Fruit fly (Drosophila melanogaster) whole organism: ENCODE results near the gene Nepl5.

ENCODE experiments used
- CG8478 ChIP-seq: fragments of >200 bp; optimal IDR thresholded peaks from 2 replicates; lab custom pipeline; 2018; ENCODE audit warnings: inconsistent platforms
- Dll ChIP-seq: fragments of >200 bp; optimal IDR thresholded peaks from 2 replicates; lab custom pipeline; 2017
- EcR ChIP-seq, 2 experiments: fragments of >200 bp; optimal IDR thresholded peaks; 2 replicates each; lab custom pipeline; 2017; ENCODE audit warnings: missing biosample characterization in 2 of 2, missing genetic modification characterization in 2 of 2, missing genetic modification reagents in 2 of 2
- pan ChIP-seq: fragments of >200 bp; optimal IDR thresholded peaks from 2 replicates; lab custom pipeline; 2017
- psq ChIP-seq: fragments of >200 bp; optimal IDR thresholded peaks from 2 replicates; lab custom pipeline; 2017
- usp ChIP-seq: fragments of >200 bp; optimal IDR thresholded peaks from 2 replicates; lab custom pipeline; 2017; ENCODE audit warnings: missing biosample characterization, missing genetic modification characterization, mixed read lengths

The Nepl5 gene

dm6 chr2L:6354231-6354630 lies 26.8 kb upstream of the Nepl5 start, which contains the start of gene ppk7:
Gene ppk7 (minus strand): TSS chr2L:6354331.
- TF ChIP-seq Dll (lab: Kevin White, UChicago) (no peak), pan (lab: Kevin White, UChicago) (no peak), CG8478 (lab: Kevin White, UChicago) (no peak), EcR (GFP tag; optimal IDR thresholded peaks at IDR 0.05; lab: Kevin White, UChicago) (no peak), psq (no peak), usp (no peak)

- TF ChIP-seq pan (lab: Kevin White, UChicago) (no peak), usp (no peak), Dll (lab: Kevin White, UChicago) (no peak), EcR (GFP tag; optimal IDR thresholded peaks at IDR 0.05; lab: Kevin White, UChicago) (no peak), CG8478 (lab: Kevin White, UChicago) (no peak)
Measured at dm6 chr2L:6354656-6355055, 26.4 kb upstream of the Nepl5 start, which contains the start of gene ppk14. Gene ppk14 (plus strand): TSS chr2L:6354956.

- TF ChIP-seq EcR (GFP tag; optimal IDR thresholded peaks at IDR 0.05; lab: Kevin White, UChicago): no peak
- no peak for TF ChIP-seq pan (lab: Kevin White, UChicago)
- no peak for TF ChIP-seq psq
Measured at dm6 chr2L:6356134-6356533, 24.9 kb upstream of the Nepl5 start.

DNA sequence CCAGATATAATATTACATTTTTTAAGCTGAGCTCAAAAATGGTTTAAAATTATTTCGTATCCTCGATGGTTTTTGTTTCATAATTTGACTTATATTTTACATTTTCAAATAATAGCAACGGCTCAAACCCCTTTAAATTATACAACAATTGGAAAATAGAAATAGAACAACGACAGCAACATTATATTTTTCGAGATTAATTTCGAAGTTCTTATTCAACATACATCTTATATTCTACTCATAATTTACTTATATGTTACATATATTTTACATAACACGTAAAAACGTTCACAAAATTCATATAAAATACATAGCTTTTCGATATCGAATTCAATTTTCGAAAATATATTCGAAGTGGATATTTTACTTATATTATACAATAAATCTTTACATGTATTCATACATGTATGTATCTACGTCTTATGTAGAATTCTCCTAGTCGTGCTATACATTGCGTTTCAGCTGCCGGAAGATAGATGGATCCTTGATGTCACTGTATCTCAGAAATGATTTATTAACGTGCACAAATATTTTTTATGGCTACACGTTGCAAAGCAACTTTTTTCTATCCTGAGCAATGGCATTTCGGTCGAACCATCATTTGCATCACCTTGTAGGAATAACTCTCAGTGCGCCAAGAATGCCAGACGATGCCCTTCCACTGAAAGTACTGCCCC lies 24.2 kb upstream of the Nepl5 start:
- TF ChIP-seq CG8478 (lab: Kevin White, UChicago): no peak
- TF ChIP-seq psq: no peak
- TF ChIP-seq pan (lab: Kevin White, UChicago): no peak
- TF ChIP-seq usp: no peak
- TF ChIP-seq Dll (lab: Kevin White, UChicago): no peak
- TF ChIP-seq EcR (GFP tag; optimal IDR thresholded peaks at IDR 0.05; lab: Kevin White, UChicago): no peak

- no peak for TF ChIP-seq CG8478 (lab: Kevin White, UChicago)
- TF ChIP-seq EcR (GFP tag; optimal IDR thresholded peaks at IDR 0.05; lab: Kevin White, UChicago): no peak
- TF ChIP-seq pan (lab: Kevin White, UChicago): no peak
- TF ChIP-seq usp: no peak
- no peak for TF ChIP-seq Dll (lab: Kevin White, UChicago)
Measured at dm6 chr2L:6358218-6358617, 22.8 kb upstream of the Nepl5 start, which contains the start of gene CG9500. Gene CG9500 (minus strand): TSS chr2L:6358318.

DNA sequence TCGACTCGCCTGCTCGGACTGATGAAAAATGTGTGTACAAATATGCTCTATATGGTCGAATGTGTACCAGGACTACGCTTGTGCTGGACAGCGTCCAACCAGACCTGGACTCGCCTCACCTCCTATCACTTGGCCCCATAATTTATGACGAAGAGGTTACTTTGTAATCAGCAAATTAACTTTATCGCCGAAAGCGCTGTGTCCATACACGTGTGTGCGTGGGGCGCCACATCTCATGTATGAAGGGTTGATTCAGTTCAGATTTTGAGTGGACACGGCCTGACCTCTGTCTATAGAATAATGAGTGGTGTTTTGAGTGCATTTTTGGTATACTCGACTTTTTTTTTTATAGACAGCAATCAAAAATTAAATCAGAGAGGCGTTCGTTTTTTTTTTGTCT lies 21.0 kb upstream of the Nepl5 start:
- TF ChIP-seq pan (lab: Kevin White, UChicago) (no peak), psq (no peak), usp (no peak), Dll (lab: Kevin White, UChicago) (no peak), EcR (GFP tag; optimal IDR thresholded peaks at IDR 0.05; lab: Kevin White, UChicago) (no peak), CG8478 (lab: Kevin White, UChicago) (no peak)

DNA sequence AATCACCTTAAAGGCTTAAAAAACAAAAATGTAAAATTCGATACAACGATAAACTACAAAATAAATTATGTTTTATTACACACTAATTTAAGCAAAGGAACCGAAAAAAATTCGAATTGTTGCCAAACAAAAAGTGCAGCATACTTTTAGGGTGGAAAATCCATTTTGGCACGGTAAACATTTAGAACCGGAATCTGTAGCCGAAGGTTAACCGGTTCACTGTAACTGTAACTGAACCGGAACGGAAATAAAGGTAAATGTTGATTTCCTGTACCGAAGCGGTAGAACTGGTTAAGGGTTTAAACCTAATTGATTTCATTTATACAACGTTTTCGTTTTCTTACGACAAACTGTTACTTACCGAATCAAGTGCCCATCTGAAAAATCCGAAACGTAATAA lies 14.1 kb upstream of the Nepl5 start:
- TF ChIP-seq pan (lab: Kevin White, UChicago): no peak
- no peak for TF ChIP-seq usp
- no peak for TF ChIP-seq CG8478 (lab: Kevin White, UChicago)
- TF ChIP-seq EcR (GFP tag; optimal IDR thresholded peaks at IDR 0.05; lab: Kevin White, UChicago): no peak
- no peak for TF ChIP-seq Dll (lab: Kevin White, UChicago)
- TF ChIP-seq psq: no peak

DNA sequence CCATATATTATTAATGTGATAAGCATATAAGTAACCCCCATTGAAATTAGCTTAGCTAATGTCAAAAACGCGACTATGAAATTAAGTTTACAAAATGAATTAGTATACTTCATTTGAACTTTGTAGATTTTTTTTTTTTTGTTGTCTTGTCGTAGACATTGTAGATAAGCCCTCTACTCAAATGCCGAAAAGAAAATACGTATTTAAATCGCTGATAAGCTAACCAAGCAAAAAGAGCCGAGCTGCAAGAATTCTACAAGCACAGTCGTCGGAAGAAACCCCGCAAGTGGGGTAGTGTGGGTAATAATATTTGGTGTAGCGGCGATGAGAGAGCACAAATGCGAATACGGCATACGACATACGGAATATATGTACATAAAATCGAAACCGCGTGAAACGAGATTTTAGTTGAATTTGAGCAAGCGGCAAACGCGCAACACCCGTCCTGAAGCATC lies 13.6 kb upstream of the Nepl5 start, which contains the start of gene Nepl4:
Gene Nepl4 (plus strand): TSS at position 405 of the 455 bp plus-strand sequence.
- no peak for TF ChIP-seq Dll (lab: Kevin White, UChicago)
- no peak for TF ChIP-seq EcR (GFP tag; optimal IDR thresholded peaks at IDR 0.05; lab: Kevin White, UChicago)
- TF ChIP-seq psq: no peak
- TF ChIP-seq pan (lab: Kevin White, UChicago): no peak
- TF ChIP-seq CG8478 (lab: Kevin White, UChicago): no peak
- TF ChIP-seq usp: no peak

DNA sequence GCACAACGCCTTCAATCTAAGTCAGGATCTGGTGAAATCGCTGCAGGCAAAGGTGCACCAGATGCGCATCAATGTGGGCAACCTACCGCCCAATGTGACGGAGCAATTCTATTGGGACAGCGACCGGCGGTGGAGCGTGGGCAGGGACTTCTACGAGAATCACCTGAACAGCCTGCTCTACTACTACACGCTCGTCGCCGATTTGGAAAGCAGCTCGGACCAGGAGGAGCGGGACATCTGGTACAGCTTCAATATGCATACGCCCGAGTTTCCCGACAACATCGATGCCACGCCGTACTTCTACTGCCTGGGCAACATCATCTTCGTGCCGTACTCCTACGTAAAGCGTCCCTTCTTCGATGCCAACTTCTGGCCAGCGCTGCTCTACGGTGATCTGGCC lies 11.8 kb upstream of the Nepl5 start:
- no peak for TF ChIP-seq usp
- no peak for TF ChIP-seq EcR (GFP tag; optimal IDR thresholded peaks at IDR 0.05; lab: Kevin White, UChicago)
- no peak for TF ChIP-seq Dll (lab: Kevin White, UChicago)
- no peak for TF ChIP-seq psq
- TF ChIP-seq pan (lab: Kevin White, UChicago): no peak

dm6 chr2L:6371025-6371641 lies 9.9 kb upstream of the Nepl5 start:
- TF ChIP-seq EcR (GFP tag; optimal IDR thresholded peaks at IDR 0.05; lab: Kevin White, UChicago) (no peak), pan (lab: Kevin White, UChicago) (no peak)

DNA sequence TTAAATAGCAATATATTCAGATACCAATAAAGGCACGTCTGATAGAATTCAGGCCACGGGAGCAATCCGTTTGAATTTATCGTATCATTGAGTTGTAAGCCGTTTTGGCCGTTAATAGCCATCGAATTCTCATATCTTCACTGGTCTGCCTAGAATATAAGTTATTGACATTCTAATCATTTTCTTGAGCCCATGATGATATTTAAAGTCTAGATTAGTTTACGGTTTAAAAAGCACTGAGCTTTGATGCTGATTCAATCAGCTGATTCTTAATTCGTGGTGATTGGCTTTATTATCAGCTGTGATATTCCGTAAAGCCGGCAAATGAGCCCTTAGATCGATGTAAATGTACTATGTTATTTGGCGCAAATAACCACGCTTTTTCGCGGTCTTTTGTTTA lies 9.0 kb upstream of the Nepl5 start, which contains the start of gene slam:
Gene slam (plus strand): TSS at position 301 of the 400 bp plus-strand sequence.
- no peak for TF ChIP-seq EcR (GFP tag; optimal IDR thresholded peaks at IDR 0.05; lab: Kevin White, UChicago)
- TF ChIP-seq usp: no peak
- no peak for TF ChIP-seq psq
- no peak for TF ChIP-seq Dll (lab: Kevin White, UChicago)
- no peak for TF ChIP-seq pan (lab: Kevin White, UChicago)
- no peak for TF ChIP-seq CG8478 (lab: Kevin White, UChicago)

- TF ChIP-seq CG8478 (lab: Kevin White, UChicago) (no peak), psq (no peak), usp (no peak), pan (lab: Kevin White, UChicago) (no peak), Dll (lab: Kevin White, UChicago) (no peak), EcR (GFP tag; optimal IDR thresholded peaks at IDR 0.05; lab: Kevin White, UChicago) (no peak)
Measured at dm6 chr2L:6373141-6373540, 7.9 kb upstream of the Nepl5 start.
